Worm (Caenorhabditis elegans) whole organism, midembryonic: Measurements from ENCODE around the gene srd-68.

Experiments
- T22C8.4 ChIP-seq: fragments of 200-800 bp; sonication (Bioruptor generic); IDR thresholded peaks from 2 replicates; pipeline ENCODE4 v1.3.6; 2022; ENCODE audit warnings: missing genetic modification characterization, missing compliant biosample characterization
- klf-2 ChIP-seq: fragments of 200-800 bp; sonication (Bioruptor generic); conservative IDR thresholded peaks from 2 replicates; pipeline ENCODE4 v1.3.6; 2022; ENCODE audit warnings: missing genetic modification reagents, missing genetic modification characterization, missing compliant biosample characterization
- med-1 ChIP-seq: sonication (generic microtip); optimal IDR thresholded peaks from 2 replicates; lab custom pipeline; 2017; ENCODE audit warnings: missing genetic modification characterization, mild to moderate bottlenecking, missing compliant biosample characterization, antibody characterized with exemption, missing genetic modification reagents; ENCODE audit not compliant: insufficient read depth
- tab-1 ChIP-seq: fragments of 200-800 bp; sonication (Bioruptor generic); IDR thresholded peaks from 2 replicates; pipeline ENCODE4 v1.3.6; 2022; ENCODE audit warnings: missing genetic modification characterization, missing compliant biosample characterization
- ztf-29 ChIP-seq: fragments of 200-800 bp; sonication (Bioruptor generic); IDR thresholded peaks from 2 replicates; pipeline ENCODE4 v1.3.6; 2022; ENCODE audit warnings: missing genetic modification reagents, missing genetic modification characterization, missing compliant biosample characterization

DNA sequence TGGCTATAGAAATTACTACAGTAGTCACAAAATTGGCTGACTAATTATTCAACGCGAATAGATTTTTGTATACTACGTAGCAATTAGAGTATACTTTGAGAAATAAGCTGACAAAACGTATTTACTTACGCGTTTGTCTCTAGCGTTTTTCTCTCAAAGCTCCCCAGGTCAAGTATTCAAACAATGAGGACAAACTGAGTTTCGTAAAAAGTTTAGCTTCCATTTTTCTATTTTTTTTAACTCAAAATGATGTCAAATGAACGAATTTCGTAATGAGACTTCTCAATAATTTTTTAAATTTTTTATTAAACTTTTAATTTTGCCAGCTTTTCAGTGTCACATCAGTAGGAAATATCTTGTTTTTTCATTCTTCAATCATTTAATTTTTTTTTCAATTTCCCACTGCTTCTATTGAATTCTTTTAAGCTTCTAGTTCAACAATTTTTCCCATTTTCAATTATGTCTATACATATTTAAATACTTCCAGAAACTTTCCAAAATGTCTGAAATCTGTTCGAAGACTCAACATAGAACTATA, 13.8 kb downstream of the srd-68 start, which contains the start of the genes ifas-2 and fbxa-44:
- TF ChIP-seq tab-1 (GFP tag; lab: Robert Waterston, UW) (no peak), T22C8.4 (no peak), ztf-29 (GFP tag; lab: Robert Waterston, UW) (no peak), klf-2 (GFP tag; lab: Robert Waterston, UW) (no peak), med-1 (GFP tag; lab: Kevin White, UChicago) (no peak)
